Worm (Caenorhabditis elegans) whole organism, late embryonic: ENCODE results near the gene F54H12.5.

Experiments
- C08G9.2 ChIP-seq: sonication (generic microtip); optimal IDR thresholded peaks from 2 replicates; lab custom pipeline; 2016; ENCODE audit warnings: mild to moderate bottlenecking, missing genetic modification characterization, moderate library complexity, missing compliant biosample characterization
- C38D4.7 ChIP-seq: fragments of 200-800 bp; sonication (Bioruptor generic); optimal IDR thresholded peaks from 2 replicates; lab custom pipeline; 2018; ENCODE audit warnings: mild to moderate bottlenecking, missing genetic modification characterization, moderate library complexity, missing compliant biosample characterization
- F13H6.1 ChIP-seq: sonication (generic microtip); optimal IDR thresholded peaks from 2 replicates; lab custom pipeline; 2016; ENCODE audit warnings: missing genetic modification characterization, missing compliant biosample characterization
- K09A11.1 ChIP-seq: sonication (generic microtip); optimal IDR thresholded peaks from 2 replicates; lab custom pipeline; 2017; ENCODE audit warnings: antibody characterized with exemption, mild to moderate bottlenecking, missing genetic modification characterization, missing compliant biosample characterization; ENCODE audit not compliant: insufficient read depth
- T23F11.4 ChIP-seq: fragments of 200-800 bp; sonication (Bioruptor generic); optimal IDR thresholded peaks from 2 replicates; lab custom pipeline; 2018; ENCODE audit warnings: mild to moderate bottlenecking, missing genetic modification characterization, missing compliant biosample characterization
- ahr-1 ChIP-seq: sonication (generic microtip); optimal IDR thresholded peaks from 2 replicates; lab custom pipeline; 2016; ENCODE audit warnings: missing genetic modification characterization, missing compliant biosample characterization
- ama-1 ChIP-seq: fragments of 150-350 bp; optimal IDR thresholded peaks from 2 replicates; lab custom pipeline; 2014
- ceh-14 ChIP-seq: sonication (generic microtip); optimal IDR thresholded peaks from 2 replicates; lab custom pipeline; 2016; ENCODE audit warnings: missing genotype, missing genetic modification characterization, missing compliant biosample characterization
- ceh-18 ChIP-seq: sonication (generic microtip); optimal IDR thresholded peaks from 2 replicates; lab custom pipeline; 2016; ENCODE audit warnings: missing genetic modification characterization, missing compliant biosample characterization
- ceh-22 ChIP-seq: sonication (generic microtip); optimal IDR thresholded peaks from 2 replicates; lab custom pipeline; 2017; ENCODE audit warnings: missing biosample characterization, missing genetic modification characterization
- ceh-30 ChIP-seq: fragments of 150-350 bp; optimal IDR thresholded peaks from 2 replicates; lab custom pipeline; 2014; ENCODE audit warnings: missing biosample characterization, missing genetic modification characterization
- ceh-31 ChIP-seq: sonication (generic microtip); optimal IDR thresholded peaks from 2 replicates; lab custom pipeline; 2016; ENCODE audit warnings: missing genetic modification characterization, missing compliant biosample characterization
- ceh-9 ChIP-seq: sonication (generic microtip); optimal IDR thresholded peaks from 2 replicates; lab custom pipeline; 2016; ENCODE audit warnings: mild to moderate bottlenecking, missing genetic modification characterization, inconsistent platforms, missing compliant biosample characterization
- che-1 ChIP-seq: sonication (generic microtip); optimal IDR thresholded peaks from 2 replicates; lab custom pipeline; 2016; ENCODE audit warnings: mild to moderate bottlenecking, missing genetic modification characterization, missing compliant biosample characterization
- dmd-4 ChIP-seq: sonication (generic microtip); optimal IDR thresholded peaks from 2 replicates; lab custom pipeline; 2016; ENCODE audit warnings: borderline replicate concordance, missing genetic modification characterization, missing compliant biosample characterization
- dve-1 ChIP-seq: sonication (generic microtip); optimal IDR thresholded peaks from 2 replicates; lab custom pipeline; 2017; ENCODE audit warnings: antibody characterized with exemption, mild to moderate bottlenecking, missing genetic modification characterization, missing compliant biosample characterization
- elt-2 ChIP-seq: sonication (generic microtip); optimal IDR thresholded peaks from 2 replicates; lab custom pipeline; 2016; ENCODE audit warnings: missing genetic modification reagents, missing genetic modification characterization, missing compliant biosample characterization
- gmeb-2 ChIP-seq: sonication (generic microtip); optimal IDR thresholded peaks from 2 replicates; lab custom pipeline; 2016; ENCODE audit warnings: missing genetic modification characterization, inconsistent platforms, missing compliant biosample characterization
- hlh-15 ChIP-seq: sonication (generic microtip); optimal IDR thresholded peaks from 2 replicates; lab custom pipeline; 2016; ENCODE audit warnings: missing genetic modification characterization, missing compliant biosample characterization
- hlh-30 ChIP-seq: sonication (generic microtip); optimal IDR thresholded peaks from 2 replicates; lab custom pipeline; 2017; ENCODE audit warnings: antibody characterized with exemption, missing genetic modification characterization, missing compliant biosample characterization; ENCODE audit not compliant: insufficient read depth
- mec-3 ChIP-seq: sonication (generic microtip); optimal IDR thresholded peaks from 2 replicates; lab custom pipeline; 2016; ENCODE audit warnings: borderline replicate concordance, missing genetic modification characterization, missing compliant biosample characterization
- nfya-1 ChIP-seq: sonication (generic microtip); optimal IDR thresholded peaks from 2 replicates; lab custom pipeline; 2017; ENCODE audit warnings: missing genetic modification characterization, mild to moderate bottlenecking, missing compliant biosample characterization, antibody characterized with exemption, moderate library complexity
- nhr-11 ChIP-seq: fragments of 150-350 bp; optimal IDR thresholded peaks from 2 replicates; lab custom pipeline; 2014; ENCODE audit warnings: missing biosample characterization, missing genetic modification characterization
- nhr-232 ChIP-seq: sonication (generic microtip); optimal IDR thresholded peaks from 2 replicates; lab custom pipeline; 2016; ENCODE audit warnings: missing genetic modification characterization, missing compliant biosample characterization
- npax-4 ChIP-seq: sonication (generic microtip); optimal IDR thresholded peaks from 2 replicates; lab custom pipeline; 2016; ENCODE audit warnings: missing genetic modification characterization, missing compliant biosample characterization
- odd-2 ChIP-seq: sonication (generic microtip); optimal IDR thresholded peaks from 2 replicates; lab custom pipeline; 2017; ENCODE audit warnings: antibody characterized with exemption, mild to moderate bottlenecking, missing genetic modification characterization, missing compliant biosample characterization
- pag-3 ChIP-seq: sonication (generic microtip); optimal IDR thresholded peaks from 2 replicates; lab custom pipeline; 2016; ENCODE audit warnings: missing compliant biosample characterization, missing genetic modification characterization, borderline replicate concordance
- pat-9 ChIP-seq: fragments of 200-800 bp; sonication (Bioruptor generic); optimal IDR thresholded peaks from 2 replicates; lab custom pipeline; 2018; ENCODE audit warnings: mild to moderate bottlenecking, missing genetic modification characterization, moderate library complexity, missing compliant biosample characterization
- pha-2 ChIP-seq: sonication (generic microtip); optimal IDR thresholded peaks from 2 replicates; lab custom pipeline; 2017; ENCODE audit warnings: mild to moderate bottlenecking, missing genetic modification characterization, missing compliant biosample characterization
- ref-2 ChIP-seq: sonication (generic microtip); optimal IDR thresholded peaks from 2 replicates; lab custom pipeline; 2016; ENCODE audit warnings: missing genetic modification characterization, missing compliant biosample characterization
- sox-2 ChIP-seq: fragments of 200-800 bp; sonication (Bioruptor generic); IDR thresholded peaks from 2 replicates; pipeline ENCODE4 v1.3.6; 2022; ENCODE audit warnings: missing genetic modification reagents, missing genetic modification characterization, missing compliant biosample characterization
- sox-4 ChIP-seq: sonication (generic microtip); optimal IDR thresholded peaks from 2 replicates; lab custom pipeline; 2017; ENCODE audit warnings: mild to moderate bottlenecking, missing genetic modification characterization, inconsistent platforms, missing compliant biosample characterization
- syd-9 ChIP-seq: sonication (generic microtip); optimal IDR thresholded peaks from 2 replicates; lab custom pipeline; 2016; ENCODE audit warnings: mild to moderate bottlenecking, missing genetic modification characterization, moderate library complexity, missing compliant biosample characterization
- tbx-2 ChIP-seq: sonication (generic microtip); optimal IDR thresholded peaks from 2 replicates; lab custom pipeline; 2016; ENCODE audit warnings: missing genetic modification characterization, missing compliant biosample characterization
- tbx-7 ChIP-seq: sonication (generic microtip); optimal IDR thresholded peaks from 2 replicates; lab custom pipeline; 2016; ENCODE audit warnings: missing genotype, missing genetic modification characterization, missing compliant biosample characterization
- ttx-3 ChIP-seq: sonication (generic microtip); optimal IDR thresholded peaks from 2 replicates; lab custom pipeline; 2016; ENCODE audit warnings: missing genetic modification reagents, missing genetic modification characterization, missing compliant biosample characterization
- unc-3 ChIP-seq, 2 experiments: fragments of 200-800 bp in 1 of 2; sonication (Bioruptor generic) in 1 of 2; sonication (generic microtip) in 1 of 2; conservative IDR thresholded peaks in 1 of 2; optimal IDR thresholded peaks in 1 of 2; 2 replicates each; pipeline versions ENCODE4 v1.3.6 to Lab custom; 2016 to 2022; ENCODE audit warnings: missing compliant biosample characterization in 2 of 2, missing genetic modification characterization in 2 of 2, missing genetic modification reagents in 1 of 2
- unc-42 ChIP-seq: sonication (generic microtip); optimal IDR thresholded peaks from 2 replicates; lab custom pipeline; 2016; ENCODE audit warnings: missing genotype, missing genetic modification characterization, missing compliant biosample characterization
- unc-55 ChIP-seq: sonication (generic microtip); optimal IDR thresholded peaks from 2 replicates; lab custom pipeline; 2017; ENCODE audit warnings: missing biosample characterization, missing genetic modification reagents, missing genetic modification characterization
- unc-86 ChIP-seq: sonication (generic microtip); optimal IDR thresholded peaks from 2 replicates; lab custom pipeline; 2016; ENCODE audit warnings: missing genetic modification characterization, missing compliant biosample characterization
- zip-5 ChIP-seq: sonication (generic microtip); optimal IDR thresholded peaks from 2 replicates; lab custom pipeline; 2016; ENCODE audit warnings: missing genetic modification characterization, missing compliant biosample characterization
- ztf-16 ChIP-seq: sonication (generic microtip); optimal IDR thresholded peaks from 2 replicates; lab custom pipeline; 2017; ENCODE audit warnings: missing genetic modification characterization, missing compliant biosample characterization

F54H12.5 gene

DNA sequence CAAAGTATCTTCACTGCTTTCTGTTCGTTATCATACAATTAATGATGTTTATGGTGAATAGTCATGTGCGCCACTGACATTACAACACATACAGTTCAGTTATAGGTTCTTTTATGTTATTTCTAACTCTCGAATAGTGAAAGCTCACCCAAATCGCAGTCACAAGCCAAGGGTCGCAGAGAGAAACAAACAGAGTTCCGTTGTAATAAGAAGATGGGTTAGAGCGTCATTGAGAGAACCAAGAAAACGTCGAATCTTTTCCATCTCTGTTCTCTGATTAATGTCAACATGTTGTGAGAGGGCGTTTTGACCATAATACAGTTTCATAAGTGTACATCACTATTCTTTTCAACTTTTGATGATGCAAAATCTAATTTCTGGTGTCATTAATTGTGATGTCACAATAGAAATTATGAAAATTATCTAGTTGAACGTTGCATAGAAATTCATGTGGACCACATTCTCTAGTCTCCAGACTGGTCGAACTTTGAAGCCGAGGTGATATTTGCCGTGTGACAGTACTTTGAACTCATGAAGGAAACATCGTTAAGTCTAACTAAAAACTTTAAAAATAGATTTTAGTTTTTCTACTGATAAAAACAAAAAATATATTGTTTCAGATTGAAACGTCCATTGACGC lies 2.1 kb upstream of the F54H12.5 start:
- TF ChIP-seq unc-55 (GFP tag; lab: Kevin White, UChicago) (no peak), ama-1 (lab: Kevin White, UChicago) (no peak), C38D4.7 (GFP tag; lab: Kevin White, UChicago) (no peak), nhr-11 (tag; lab: Kevin White, UChicago) (no peak), ceh-30 (tag; lab: Kevin White, UChicago) (no peak), sox-4 (tag; lab: Kevin White, UChicago) (no peak), gmeb-2 (tag; lab: Kevin White, UChicago) (no peak), dmd-4 (tag; lab: Kevin White, UChicago) (no peak), nhr-232 (tag; lab: Kevin White, UChicago) (no peak), pag-3 (tag; lab: Kevin White, UChicago) (no peak), tbx-2 (tag; lab: Kevin White, UChicago) (no peak), T23F11.4 (GFP tag; lab: Kevin White, UChicago) (no peak), hlh-15 (no peak), ztf-16 (tag; lab: Kevin White, UChicago) (no peak), tbx-7 (tag; lab: Kevin White, UChicago) (no peak), hlh-30 (tag; lab: Kevin White, UChicago) (no peak), nfya-1 (tag; lab: Kevin White, UChicago) (no peak), npax-4 (tag; lab: Kevin White, UChicago) (no peak), ceh-14 (tag; lab: Kevin White, UChicago) (no peak), ref-2 (no peak)

DNA sequence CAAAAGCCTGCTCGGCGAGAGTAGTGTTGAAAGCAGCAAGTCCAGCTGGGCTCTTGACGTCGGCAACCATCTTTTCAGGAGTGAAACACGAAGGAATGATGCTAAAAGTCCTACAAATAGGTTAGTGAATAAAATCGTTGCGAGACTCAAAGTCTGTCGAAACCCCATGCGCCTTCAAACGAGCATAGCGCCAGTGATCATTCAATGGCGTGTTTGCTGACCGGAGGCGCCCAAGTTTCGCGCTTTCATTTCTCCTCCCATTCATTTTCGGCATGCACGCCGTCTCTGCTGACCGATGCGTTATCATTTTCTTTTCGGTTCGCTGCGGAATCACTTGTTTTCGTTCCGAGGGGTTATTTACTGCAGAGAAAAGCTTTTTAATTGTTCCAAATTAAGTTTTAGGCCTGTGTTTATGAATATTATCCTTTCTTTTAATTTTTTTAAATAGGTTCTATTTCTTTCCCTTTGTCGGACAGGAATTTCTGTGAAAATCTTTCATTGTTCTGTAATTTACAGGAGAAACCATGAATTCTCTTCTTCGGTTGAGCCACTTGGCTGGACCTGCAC lies 1.3 kb upstream of the F54H12.5 start, which contains the start of the genes eef-1B.1 and aco-2:
eef-1B.1 (minus strand) TSS at position 186 of the 567 bp plus-strand sequence.
aco-2 (plus strand) TSS at position 517 of the 567 bp plus-strand sequence.
- peak; percentile 11 for TF ChIP-seq dve-1 (tag; lab: Kevin White, UChicago)
- peak; percentile 29 for TF ChIP-seq pat-9
- no peak for TF ChIP-seq K09A11.1 (tag; lab: Kevin White, UChicago)
- peak; percentile 61 for TF ChIP-seq nfya-1 (tag; lab: Kevin White, UChicago)
- TF ChIP-seq T23F11.4 (GFP tag; lab: Kevin White, UChicago): no peak
- no peak for TF ChIP-seq C38D4.7 (GFP tag; lab: Kevin White, UChicago)
- TF ChIP-seq ceh-31 (tag; lab: Kevin White, UChicago): peak; percentile 55
- peak; percentile 6 for TF ChIP-seq unc-86 (tag; lab: Kevin White, UChicago)
- peak; percentile 25 for TF ChIP-seq elt-2 (tag; lab: Kevin White, UChicago)
- no peak for TF ChIP-seq ahr-1 (tag; lab: Kevin White, UChicago)
- TF ChIP-seq sox-2 (GFP tag; lab: Robert Waterston, UW): no peak
- TF ChIP-seq unc-42 (tag; lab: Kevin White, UChicago): peak; percentile 62
- TF ChIP-seq tbx-2 (tag; lab: Kevin White, UChicago): peak; percentile 41
- peak; percentile 37 for TF ChIP-seq hlh-30 (tag; lab: Kevin White, UChicago)
- TF ChIP-seq odd-2: no peak
- peak; percentile 3 for TF ChIP-seq unc-55 (GFP tag; lab: Kevin White, UChicago)
- TF ChIP-seq ceh-18 (tag; lab: Kevin White, UChicago): peak; percentile 25

DNA sequence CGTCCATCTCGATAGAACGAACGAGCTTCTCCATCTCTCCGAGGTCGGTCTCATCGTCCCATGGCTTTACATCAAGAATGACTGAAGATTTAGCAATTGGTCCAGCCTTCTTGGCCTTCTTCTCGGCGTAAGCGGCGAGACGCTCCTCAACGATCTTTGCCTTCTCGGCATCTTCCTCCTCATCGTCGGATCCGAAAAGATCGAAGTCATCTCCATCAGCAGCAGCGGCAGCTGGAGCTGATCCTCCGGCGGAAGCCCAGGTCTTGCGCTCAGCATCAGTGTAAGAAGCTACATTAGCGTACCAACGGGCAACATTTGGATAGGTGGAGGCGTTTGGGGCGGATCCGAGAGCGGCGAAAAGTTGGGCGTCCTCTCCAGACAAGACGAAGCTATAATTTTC lies 726 bp upstream of the F54H12.5 start:
- TF ChIP-seq elt-2 (tag; lab: Kevin White, UChicago) (no peak), unc-3 (GFP tag; conservative IDR thresholded peaks at IDR 0.05; lab: Robert Waterston, UW) (no peak), unc-3 (tag; optimal IDR thresholded peaks at IDR 0.05; lab: Kevin White, UChicago) (no peak), unc-86 (tag; lab: Kevin White, UChicago) (no peak), T23F11.4 (GFP tag; lab: Kevin White, UChicago) (no peak), ceh-9 (no peak), pha-2 (no peak), F13H6.1 (no peak), dmd-4 (tag; lab: Kevin White, UChicago) (no peak), mec-3 (tag; lab: Kevin White, UChicago) (no peak), ceh-22 (tag; lab: Kevin White, UChicago) (no peak), zip-5 (no peak), syd-9 (tag; lab: Kevin White, UChicago) (no peak), ttx-3 (tag; lab: Kevin White, UChicago) (no peak), che-1 (no peak), unc-42 (tag; lab: Kevin White, UChicago) (no peak), tbx-7 (tag; lab: Kevin White, UChicago) (no peak), C08G9.2 (no peak), sox-4 (tag; lab: Kevin White, UChicago) (no peak)
- TF ChIP-seq, all 69 proteins: peak for 0
